Worm (Caenorhabditis elegans): ENCODE results near the gene F40G12.2.

DNA sequence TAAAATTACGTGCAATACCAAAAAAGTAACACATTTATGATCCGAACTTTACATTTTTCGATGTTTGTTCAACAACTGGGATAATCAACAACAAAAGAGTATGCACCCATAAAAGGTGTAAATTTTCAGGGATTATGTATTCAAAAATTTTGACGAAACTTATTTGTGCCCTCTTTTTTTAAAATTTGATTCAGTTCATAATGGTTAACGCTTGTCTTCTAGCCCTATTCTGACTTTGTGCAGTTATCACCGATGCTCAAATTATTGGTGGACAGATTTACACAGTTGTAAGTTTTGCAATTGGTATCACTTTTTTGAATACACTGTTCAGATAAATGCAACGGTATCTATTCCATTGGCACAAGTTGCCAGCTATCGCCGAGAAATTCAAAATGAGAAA is 12.1 kb downstream of the F40G12.2 start, which contains the start of gene K02E11.6:
- TF ChIP-seq him-1 (tag; optimal IDR thresholded peaks at IDR 0.05) (no peak), W03F9.2 (tag; optimal IDR thresholded peaks at IDR 0.05) (no peak)

Measured in whole organism, L4/young adult.